Worm (Caenorhabditis elegans): Measurements from ENCODE around the gene grsp-3.

Gene grsp-3

ce11 chrIV:7084632-7085160 lies 47.0 kb downstream of the grsp-3 start, which contains the start of gene rps-4 (continued):
- TF ChIP-seq nhr-77 (tag; optimal IDR thresholded peaks at IDR 0.05) (peak; percentile 86), hlh-4 (tag; optimal IDR thresholded peaks at IDR 0.05) (no peak), efl-1 (optimal IDR thresholded peaks at IDR 0.05) (peak; percentile 88 to 91), efl-1 (GFP tag; optimal IDR thresholded peaks at IDR 0.05 in 1 of 2) (peak; percentile 83 to 97), C34B4.2 (tag; optimal IDR thresholded peaks at IDR 0.05) (no peak), lsy-2 (tag; optimal IDR thresholded peaks at IDR 0.05) (peak; percentile 91 to 95), ztf-11 (tag; optimal IDR thresholded peaks at IDR 0.05) (peak in 1 of 2 experiments; percentile 74), hlh-17 (GFP tag; optimal IDR thresholded peaks at IDR 0.05; ENCODE audit: borderline replicate concordance) (no peak), zag-1 (tag; optimal IDR thresholded peaks at IDR 0.05) (no peak), tbx-2 (tag; optimal IDR thresholded peaks at IDR 0.05) (peak; percentile 92), ceh-90 (tag; optimal IDR thresholded peaks at IDR 0.05) (peak; percentile 58), mab-9 (GFP tag; IDR thresholded peaks at IDR 0.05) (no peak), pag-3 (tag; optimal IDR thresholded peaks at IDR 0.05; ENCODE audit: borderline replicate concordance, insufficient read depth) (no peak), egl-27 (tag; optimal IDR thresholded peaks at IDR 0.05) (no peak), swsn-7 (tag; optimal IDR thresholded peaks at IDR 0.05) (peak; percentile 91), lin-14 (GFP tag; optimal IDR thresholded peaks at IDR 0.05) (peak; percentile 96), nhr-90 (tag; optimal IDR thresholded peaks at IDR 0.05; ENCODE audit: poor library complexity) (peak; percentile 89), mdl-1 (tag; optimal IDR thresholded peaks at IDR 0.05) (peak in 1 of 2 experiments; percentile 73), elt-3 (tag; optimal IDR thresholded peaks at IDR 0.05) (peak in 3 of 6 experiments; percentile 24 to 95 (median 72)), fkh-10 (GFP tag; optimal IDR thresholded peaks at IDR 0.05) (peak; percentile 66), lir-3 (tag; optimal IDR thresholded peaks at IDR 0.05; ENCODE audit: poor library complexity) (peak; percentile 74), ces-1 (GFP tag; optimal IDR thresholded peaks at IDR 0.05) (no peak), fkh-4 (tag; optimal IDR thresholded peaks at IDR 0.05; ENCODE audit: borderline replicate concordance) (peak; percentile 26), blmp-1 (tag; optimal IDR thresholded peaks at IDR 0.05) (peak; percentile 69), egl-13 (tag; optimal IDR thresholded peaks at IDR 0.05) (peak; percentile 82), unc-62 (GFP tag; optimal IDR thresholded peaks at IDR 0.05) (no peak), xbp-1 (tag; optimal IDR thresholded peaks at IDR 0.05) (peak; percentile 92), nhr-76 (tag; optimal IDR thresholded peaks at IDR 0.05) (no peak), unc-30 (tag; optimal IDR thresholded peaks at IDR 0.05) (no peak), nhr-19 (GFP tag; conservative IDR thresholded peaks at IDR 0.05) (peak; percentile 94), unc-86 (tag; optimal IDR thresholded peaks at IDR 0.05) (peak; percentile 83)

- TF ChIP-seq nhr-76 (tag; optimal IDR thresholded peaks at IDR 0.05) (no peak), mdl-1 (tag; optimal IDR thresholded peaks at IDR 0.05) (no peak), pax-3 (tag; optimal IDR thresholded peaks at IDR 0.05) (no peak), mep-1 (tag; optimal IDR thresholded peaks at IDR 0.05) (no peak)
Measured at ce11 chrIV:7083976-7084375, 47.8 kb downstream of the grsp-3 start.

- TF ChIP-seq lsy-2 (tag; optimal IDR thresholded peaks at IDR 0.05) (peak in 1 of 2 experiments; percentile 14), nhr-71 (tag; optimal IDR thresholded peaks at IDR 0.05) (peak; percentile 46), fos-1 (tag; optimal IDR thresholded peaks at IDR 0.05) (peak; percentile 44), ama-1 (optimal IDR thresholded peaks at IDR 0.05) (peak; percentile 49), jun-1 (tag; optimal IDR thresholded peaks at IDR 0.05) (no peak), efl-1 (optimal IDR thresholded peaks at IDR 0.05) (peak; percentile 9 to 12), efl-1 (GFP tag; optimal IDR thresholded peaks at IDR 0.05 in 1 of 2) (peak in 1 of 2 experiments; percentile 22), rnt-1 (tag; optimal IDR thresholded peaks at IDR 0.05) (peak; percentile 30), nhr-47 (tag; optimal IDR thresholded peaks at IDR 0.05) (peak; percentile 8), snu-23 (GFP tag; optimal IDR thresholded peaks at IDR 0.05) (no peak), nhr-90 (tag; optimal IDR thresholded peaks at IDR 0.05; ENCODE audit: poor library complexity) (peak; percentile 34), unc-62 (GFP tag; optimal IDR thresholded peaks at IDR 0.05) (no peak), aly-2 (tag; optimal IDR thresholded peaks at IDR 0.05) (peak; percentile 78), nhr-85 (tag) (peak; percentile 56)
Measured at ce11 chrIV:7083382-7083784, 48.3 kb downstream of the grsp-3 start, which contains the start of gene Y43B11AR.3. Gene Y43B11AR.3 (minus strand): TSS chrIV:7083716.

Data from whole organism, L1 larva.